Worm (Caenorhabditis elegans) whole organism, L4 larva: Measurements from ENCODE around the gene srh-11.

ENCODE experiments used
- Y48G9A.11 ChIP-seq: fragments of 200-800 bp; sonication (Bioruptor generic); IDR thresholded peaks from 2 replicates; pipeline ENCODE4 v1.3.6; 2022; ENCODE audit warnings: missing genetic modification reagents, missing genetic modification characterization, missing compliant biosample characterization
- ama-1 ChIP-seq: fragments of 150-350 bp; optimal IDR thresholded peaks from 2 replicates; lab custom pipeline; 2014; ENCODE audit warnings: inconsistent platforms, mixed read lengths
- cey-2 ChIP-seq: sonication (generic microtip); optimal IDR thresholded peaks from 3 replicates; lab custom pipeline; 2017; ENCODE audit warnings: missing genetic modification characterization, mild to moderate bottlenecking, missing compliant biosample characterization, antibody characterized with exemption, borderline replicate concordance; ENCODE audit not compliant: insufficient read depth
- fkh-10 ChIP-seq: fragments of 150-350 bp; optimal IDR thresholded peaks from 2 replicates; lab custom pipeline; 2014; ENCODE audit warnings: missing biosample characterization, missing genetic modification reagents, missing genetic modification characterization
- gei-8 ChIP-seq: fragments of 200-800 bp; sonication (Bioruptor generic); optimal IDR thresholded peaks from 2 replicates; lab custom pipeline; 2018; ENCODE audit warnings: mild to moderate bottlenecking, missing genetic modification characterization, missing compliant biosample characterization
- hlh-30 ChIP-seq: sonication (generic microtip); optimal IDR thresholded peaks from 2 replicates; lab custom pipeline; 2017; ENCODE audit warnings: antibody characterized with exemption, mild to moderate bottlenecking, missing genetic modification characterization, missing compliant biosample characterization; ENCODE audit not compliant: insufficient read depth
- lin-39 ChIP-seq: fragments of 150-350 bp; optimal IDR thresholded peaks from 2 replicates; lab custom pipeline; 2014; ENCODE audit warnings: missing biosample characterization, missing genetic modification reagents, missing genetic modification characterization
- nhr-11 ChIP-seq: fragments of 150-350 bp; optimal IDR thresholded peaks from 2 replicates; lab custom pipeline; 2014; ENCODE audit warnings: missing biosample characterization, missing genetic modification characterization
- nhr-25 ChIP-seq: sonication (generic microtip); optimal IDR thresholded peaks from 2 replicates; lab custom pipeline; 2017; ENCODE audit warnings: missing genetic modification characterization, mild to moderate bottlenecking, missing compliant biosample characterization, antibody characterized with exemption, moderate library complexity, borderline replicate concordance; ENCODE audit not compliant: insufficient read depth
- pqm-1 ChIP-seq: sonication (generic microtip); optimal IDR thresholded peaks from 2 replicates; lab custom pipeline; 2017; ENCODE audit warnings: missing biosample characterization, missing genetic modification characterization
- saeg-2 ChIP-seq: fragments of 200-800 bp; sonication (Bioruptor generic); IDR thresholded peaks from 2 replicates; pipeline ENCODE4 v1.3.6; 2022; ENCODE audit warnings: missing genetic modification reagents, missing genetic modification characterization, missing compliant biosample characterization
- spr-3 ChIP-seq: fragments of 200-800 bp; sonication (Bioruptor generic); optimal IDR thresholded peaks from 2 replicates; lab custom pipeline; 2018; ENCODE audit warnings: mild to moderate bottlenecking, missing genetic modification characterization, missing compliant biosample characterization

DNA sequence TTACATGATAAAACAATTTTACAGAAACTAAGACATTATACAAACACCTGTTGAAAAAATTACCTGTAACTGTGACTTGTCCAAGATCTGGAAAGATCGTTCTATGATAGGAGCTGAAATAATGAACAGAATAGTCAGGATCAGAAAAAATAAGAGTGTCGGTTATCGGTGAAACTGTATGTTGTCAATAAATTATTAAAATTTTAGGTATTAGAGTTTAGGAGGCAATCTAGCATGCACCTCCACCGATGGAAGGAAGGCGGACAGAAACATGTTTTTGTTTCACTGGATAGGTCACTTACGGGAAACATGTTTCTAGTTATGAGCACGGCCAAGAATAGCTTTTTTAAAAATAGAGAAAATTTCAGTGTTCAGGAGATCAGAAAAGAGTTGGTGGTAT is 19.3 kb downstream of the srh-11 start, which contains the start of gene ced-13:
- TF ChIP-seq pqm-1 (tag; lab: Kevin White, UChicago) (no peak), Y48G9A.11 (no peak), saeg-2 (GFP tag; lab: Robert Waterston, UW) (no peak), hlh-30 (tag; lab: Kevin White, UChicago) (no peak), lin-39 (tag; lab: Kevin White, UChicago) (no peak), ama-1 (no peak), nhr-25 (tag; lab: Kevin White, UChicago) (no peak), cey-2 (tag; lab: Kevin White, UChicago) (no peak), spr-3 (GFP tag; lab: Kevin White, UChicago) (no peak), gei-8 (GFP tag; lab: Kevin White, UChicago) (no peak), fkh-10 (GFP tag; lab: Kevin White, UChicago) (no peak), nhr-11 (tag; lab: Kevin White, UChicago) (no peak)
